Worm (Caenorhabditis elegans): ENCODE data around the gene fbxa-47.

The fbxa-47 gene

ce11 chrIII:2234192-2234934 is 2.1 kb upstream of the fbxa-47 start, which contains the start of gene C39B5.2:
Gene C39B5.2, plus strand, starts transcription at chrIII:2234884.
- TF ChIP-seq tbx-8 (GFP tag; optimal IDR thresholded peaks at IDR 0.05) (no peak), hlh-1 (tag; optimal IDR thresholded peaks at IDR 0.05) (no peak), mls-2 (tag; optimal IDR thresholded peaks at IDR 0.05) (no peak), ceh-39 (tag; optimal IDR thresholded peaks at IDR 0.05) (peak; percentile 80), cnd-1 (tag; optimal IDR thresholded peaks at IDR 0.05) (peak; percentile 78), ztf-11 (tag; optimal IDR thresholded peaks at IDR 0.05) (peak; percentile 38), nhr-2 (tag; optimal IDR thresholded peaks at IDR 0.05) (peak; percentile 96), lin-13 (tag; optimal IDR thresholded peaks at IDR 0.05) (peak; percentile 28), mep-1 (tag; optimal IDR thresholded peaks at IDR 0.05) (peak; percentile 12), zip-8 (tag; optimal IDR thresholded peaks at IDR 0.05) (peak; percentile 99)

- TF ChIP-seq snpc-4 (tag; optimal IDR thresholded peaks at IDR 0.05) = no peak
- TF ChIP-seq ztf-11 (tag; optimal IDR thresholded peaks at IDR 0.05) = no peak
- TF ChIP-seq lin-13 (tag; optimal IDR thresholded peaks at IDR 0.05) = no peak
Measured at ce11 chrIII:2233399-2233798, 1.1 kb upstream of the fbxa-47 start.

- TF ChIP-seq cnd-1 (tag; optimal IDR thresholded peaks at IDR 0.05) = no peak
- TF ChIP-seq lin-32 (GFP tag; optimal IDR thresholded peaks at IDR 0.05) = no peak
- TF ChIP-seq ceh-39 (tag; optimal IDR thresholded peaks at IDR 0.05) = no peak
- TF ChIP-seq snpc-4 (tag; optimal IDR thresholded peaks at IDR 0.05) = no peak
- no peak for TF ChIP-seq tbx-8 (GFP tag; optimal IDR thresholded peaks at IDR 0.05)
- TF ChIP-seq lsy-2 (tag; optimal IDR thresholded peaks at IDR 0.05) = no peak
- no peak for TF ChIP-seq nhr-2 (tag; optimal IDR thresholded peaks at IDR 0.05)
- no peak for TF ChIP-seq ceh-83 (GFP tag; optimal IDR thresholded peaks at IDR 0.05)
- TF ChIP-seq elt-1 (tag; optimal IDR thresholded peaks at IDR 0.05; ENCODE audit: borderline replicate concordance, insufficient read depth) = no peak
- TF ChIP-seq ceh-43 (GFP tag; optimal IDR thresholded peaks at IDR 0.05) = no peak
- no peak for TF ChIP-seq ztf-11 (tag; optimal IDR thresholded peaks at IDR 0.05)
- no peak for TF ChIP-seq unc-120 (tag; optimal IDR thresholded peaks at IDR 0.05; ENCODE audit: poor library complexity, severe bottlenecking)
- no peak for TF ChIP-seq unc-62 (GFP tag; optimal IDR thresholded peaks at IDR 0.05)
- TF ChIP-seq nhr-76 (tag; optimal IDR thresholded peaks at IDR 0.05) = no peak
- TF ChIP-seq drap-1 (GFP tag; optimal IDR thresholded peaks at IDR 0.05) = no peak
Measured at ce11 chrIII:2227407-2227806, 4.9 kb downstream of the fbxa-47 start, which contains the start of gene fbxa-62. Gene fbxa-62, plus strand, starts transcription at chrIII:2227707.

ce11 chrIII:2224478-2224877 is 7.8 kb downstream of the fbxa-47 start, which contains the start of gene fbxa-38:
Gene fbxa-38, plus strand, starts transcription at chrIII:2224672.
- TF ChIP-seq ces-1 (GFP tag; optimal IDR thresholded peaks at IDR 0.05) (no peak), ham-2 (GFP tag; optimal IDR thresholded peaks at IDR 0.05) (no peak), unc-120 (tag; optimal IDR thresholded peaks at IDR 0.05; ENCODE audit: poor library complexity, severe bottlenecking) (no peak), ceh-39 (tag; optimal IDR thresholded peaks at IDR 0.05) (no peak), nhr-28 (tag; optimal IDR thresholded peaks at IDR 0.05) (no peak), drap-1 (GFP tag; optimal IDR thresholded peaks at IDR 0.05) (no peak), ztf-11 (tag; optimal IDR thresholded peaks at IDR 0.05) (no peak), ceh-43 (GFP tag; optimal IDR thresholded peaks at IDR 0.05) (no peak)

ce11 chrIII:2223932-2224331 is 8.3 kb downstream of the fbxa-47 start, which contains the start of gene srd-65:
Gene srd-65, minus strand, starts transcription at chrIII:2224032.
- TF ChIP-seq ceh-39 (tag; optimal IDR thresholded peaks at IDR 0.05) (no peak), nhr-12 (tag; optimal IDR thresholded peaks at IDR 0.05) (no peak), elt-1 (tag; optimal IDR thresholded peaks at IDR 0.05; ENCODE audit: borderline replicate concordance, insufficient read depth) (no peak), lin-13 (tag; optimal IDR thresholded peaks at IDR 0.05) (no peak), nhr-237 (tag; optimal IDR thresholded peaks at IDR 0.05) (no peak), elt-3 (tag; optimal IDR thresholded peaks at IDR 0.05) (no peak), hlh-1 (tag; optimal IDR thresholded peaks at IDR 0.05) (no peak), M03D4.4 (tag; optimal IDR thresholded peaks at IDR 0.05) (no peak), flh-1 (GFP tag; optimal IDR thresholded peaks at IDR 0.05) (no peak)

ce11 chrIII:2219408-2219807 is 12.9 kb downstream of the fbxa-47 start, which contains the start of gene fbxa-12:
Gene fbxa-12, plus strand, starts transcription at chrIII:2219708.
- TF ChIP-seq ces-1 (GFP tag; optimal IDR thresholded peaks at IDR 0.05) = no peak
- TF ChIP-seq ceh-83 (GFP tag; optimal IDR thresholded peaks at IDR 0.05) = no peak
- no peak for TF ChIP-seq sem-2 (GFP tag; optimal IDR thresholded peaks at IDR 0.05)
- TF ChIP-seq tbx-8 (GFP tag; optimal IDR thresholded peaks at IDR 0.05) = no peak
- no peak for TF ChIP-seq lsy-2 (tag; optimal IDR thresholded peaks at IDR 0.05)
- no peak for TF ChIP-seq elt-3 (tag; optimal IDR thresholded peaks at IDR 0.05)
- TF ChIP-seq nhr-76 (tag; optimal IDR thresholded peaks at IDR 0.05) = no peak
- TF ChIP-seq pha-4 (tag; optimal IDR thresholded peaks at IDR 0.05) = no peak
- no peak for TF ChIP-seq nhr-12 (tag; optimal IDR thresholded peaks at IDR 0.05)
- TF ChIP-seq lin-32 (GFP tag; optimal IDR thresholded peaks at IDR 0.05) = no peak
- no peak for TF ChIP-seq mab-5 (tag; optimal IDR thresholded peaks at IDR 0.05)
- no peak for TF ChIP-seq nhr-2 (tag; optimal IDR thresholded peaks at IDR 0.05)

Data from whole organism, mixed stage, embryonic.